Fruit fly (Drosophila melanogaster): Measurements from ENCODE around the gene dmrt99B.

dmrt99B gene

dm6 chr3R:29675333-29675732, 17.1 kb upstream of the dmrt99B start, which contains the start of the genes Bub3 and Cap-D2 (continued):
- peak; percentile 37 for TF ChIP-seq CG17802 (tag; optimal IDR thresholded peaks at IDR 0.05)
- TF ChIP-seq bowl (GFP tag; IDR thresholded peaks at IDR 0.05), result peak; percentile 40; the same call in 1 of the 2 replicates
- TF ChIP-seq Oaz (GFP tag; IDR thresholded peaks at IDR 0.05), result peak; percentile 35; the same call in 1 of the 2 replicates
- TF ChIP-seq sima (GFP tag; optimal IDR thresholded peaks at IDR 0.05), result no peak
- TF ChIP-seq Chrac-16 (GFP tag; optimal IDR thresholded peaks at IDR 0.05), result peak; percentile 74
- TF ChIP-seq Fer2 (tag; optimal IDR thresholded peaks at IDR 0.05), result peak; percentile 23
- TF ChIP-seq tup (GFP tag; optimal IDR thresholded peaks at IDR 0.05), result peak; percentile 25
- TF ChIP-seq cas (GFP tag; IDR thresholded peaks at IDR 0.05), result no peak
- TF ChIP-seq lov (optimal IDR thresholded peaks at IDR 0.05), result no peak
- 0 out of 3 replicates have a peak, but pooled peaks have one; percentile 43 for TF ChIP-seq lov (GFP tag; IDR thresholded peaks at IDR 0.05)
- TF ChIP-seq CG1832 (GFP tag; optimal IDR thresholded peaks at IDR 0.05), result no peak
- TF ChIP-seq CG12942 (GFP tag; optimal IDR thresholded peaks at IDR 0.05), result peak; percentile 57
- TF ChIP-seq Oli (tag; optimal IDR thresholded peaks at IDR 0.05), result peak; percentile 43
- no peak for TF ChIP-seq Poxn (GFP tag; IDR thresholded peaks at IDR 0.05)
- peak; percentile 78 for TF ChIP-seq NC2β (GFP tag; optimal IDR thresholded peaks at IDR 0.05)
- TF ChIP-seq prd (optimal IDR thresholded peaks at IDR 0.05), result no peak
- peak; percentile 77 for TF ChIP-seq prd (GFP tag; IDR thresholded peaks at IDR 0.05)
- no peak for TF ChIP-seq cg (GFP tag; optimal IDR thresholded peaks at IDR 0.05)
- no peak for TF ChIP-seq org-1 (GFP tag; optimal IDR thresholded peaks at IDR 0.05)
- peak; percentile 73 for TF ChIP-seq CG13775 (GFP tag; optimal IDR thresholded peaks at IDR 0.05)
- peak; percentile 88 for TF ChIP-seq Scr (GFP tag; IDR thresholded peaks at IDR 0.05; ENCODE audit: partially characterized antibody)
- no peak for TF ChIP-seq CG4854 (GFP tag; optimal IDR thresholded peaks at IDR 0.05)
- TF ChIP-seq CG6175 (GFP tag; IDR thresholded peaks at IDR 0.05), result no peak
- no peak for TF ChIP-seq nom (GFP tag; optimal IDR thresholded peaks at IDR 0.05)
- peak; percentile 59 for TF ChIP-seq Dp (GFP tag; optimal IDR thresholded peaks at IDR 0.05)
- no peak for TF ChIP-seq insv (GFP tag; optimal IDR thresholded peaks at IDR 0.05)
- no peak for TF ChIP-seq yki (optimal IDR thresholded peaks at IDR 0.05)
- TF ChIP-seq her (GFP tag; optimal IDR thresholded peaks at IDR 0.05), result peak; percentile 55
- TF ChIP-seq aop (GFP tag; IDR thresholded peaks at IDR 0.05), result peak; percentile 58; the same call in 1 of the 2 replicates
- peak; percentile 79 for TF ChIP-seq CG12391 (tag; optimal IDR thresholded peaks at IDR 0.05)
- peak; percentile 28 for TF ChIP-seq pb (GFP tag; optimal IDR thresholded peaks at IDR 0.05)
- peak; percentile 53 for TF ChIP-seq CG15514 (GFP tag; optimal IDR thresholded peaks at IDR 0.05)
- TF ChIP-seq sqz (GFP tag; optimal IDR thresholded peaks at IDR 0.05), result no peak
- peak; percentile 85 for TF ChIP-seq hbn (GFP tag; IDR thresholded peaks at IDR 0.05; ENCODE audit: partially characterized antibody)
- TF ChIP-seq Hmr (GFP tag; optimal IDR thresholded peaks at IDR 0.05), result peak; percentile 60
- TF ChIP-seq CG9609 (GFP tag; optimal IDR thresholded peaks at IDR 0.05), result peak; percentile 63
- TF ChIP-seq CG1792 (GFP tag; optimal IDR thresholded peaks at IDR 0.05), result peak; percentile 26
- TF ChIP-seq CG13123 (GFP tag; optimal IDR thresholded peaks at IDR 0.05), result peak; percentile 47
- peak; percentile 62 for TF ChIP-seq CG1647 (GFP tag; optimal IDR thresholded peaks at IDR 0.05)
- no peak for TF ChIP-seq PHDP (tag; optimal IDR thresholded peaks at IDR 0.05)
- no peak for TF ChIP-seq z (GFP tag; IDR thresholded peaks at IDR 0.05)
- TF ChIP-seq CG12219 (GFP tag; optimal IDR thresholded peaks at IDR 0.05), result no peak
- no peak for TF ChIP-seq CG11504 (tag; optimal IDR thresholded peaks at IDR 0.05)
- TF ChIP-seq Drgx (GFP tag; IDR thresholded peaks at IDR 0.05), result no peak; the same call in 1 of the 2 replicates
- peak; percentile 68 for TF ChIP-seq fu2 (GFP tag; optimal IDR thresholded peaks at IDR 0.05)
- peak; percentile 78 for TF ChIP-seq ind (GFP tag; optimal IDR thresholded peaks at IDR 0.05)
- peak; percentile 29 for TF ChIP-seq cwo (GFP tag; optimal IDR thresholded peaks at IDR 0.05)
- TF ChIP-seq Fer3 (tag; optimal IDR thresholded peaks at IDR 0.05), result peak; percentile 60
- no peak for TF ChIP-seq dan (GFP tag; IDR thresholded peaks at IDR 0.05)
- peak; percentile 20 for TF ChIP-seq gfzf (GFP tag; optimal IDR thresholded peaks at IDR 0.05)
- TF ChIP-seq gce (GFP tag; IDR thresholded peaks at IDR 0.05), result no peak
- peak; percentile 83 to 84 for TF ChIP-seq dpn (GFP tag; optimal IDR thresholded peaks at IDR 0.05)

Measured in whole organism, embryonic.